Fruit fly (Drosophila melanogaster) whole organism, embryonic: Measurements from ENCODE around the gene Muc68Ca.

Experiments
- Ada2b ChIP-seq: fragments of 200-800 bp; sonication (Bioruptor generic); IDR thresholded peaks from 2 replicates; pipeline ENCODE4 v1.3.6; 2022; ENCODE audit warnings: missing biosample characterization, missing genetic modification characterization
- Aef1 ChIP-seq: fragments of 200-800 bp; sonication (Bioruptor generic); IDR thresholded peaks from 3 replicates; pipeline ENCODE4 v1.3.6; 2022; ENCODE audit warnings: missing biosample characterization, missing genetic modification characterization
- CG10267 ChIP-seq: fragments of 200-800 bp; sonication (Bioruptor generic); optimal IDR thresholded peaks from 2 replicates; lab custom pipeline; 2018; ENCODE audit warnings: missing biosample characterization, mild to moderate bottlenecking, missing genetic modification characterization, moderate library complexity
- CG11456 ChIP-seq: fragments of 200-800 bp; sonication (Bioruptor generic); IDR thresholded peaks from 3 replicates; pipeline ENCODE4 v1.3.6; 2022; ENCODE audit warnings: missing biosample characterization, missing genetic modification characterization
- CG12299 ChIP-seq: fragments of 200-800 bp; sonication (Bioruptor generic); optimal IDR thresholded peaks from 2 replicates; lab custom pipeline; 2018; ENCODE audit warnings: missing biosample characterization, mild to moderate bottlenecking, missing genetic modification characterization
- CG1233 ChIP-seq: fragments of 200-800 bp; sonication (Bioruptor generic); optimal IDR thresholded peaks from 4 replicates; lab custom pipeline; 2018; ENCODE audit warnings: missing biosample characterization, mild to moderate bottlenecking, missing genetic modification characterization
- CG15269 ChIP-seq: fragments of 200-800 bp; sonication (Bioruptor generic); optimal IDR thresholded peaks from 2 replicates; lab custom pipeline; 2018; ENCODE audit warnings: missing biosample characterization, mild to moderate bottlenecking, missing genetic modification characterization, moderate library complexity
- CG16815 ChIP-seq: fragments of 200-800 bp; sonication (Bioruptor generic); optimal IDR thresholded peaks from 3 replicates; lab custom pipeline; 2017; ENCODE audit warnings: missing biosample characterization, mild to moderate bottlenecking, missing genetic modification characterization
- CG17359 ChIP-seq: fragments of 200-800 bp; sonication (Bioruptor generic); optimal IDR thresholded peaks from 3 replicates; lab custom pipeline; 2018; ENCODE audit warnings: missing biosample characterization, mild to moderate bottlenecking, missing genetic modification characterization, moderate library complexity
- CG17385 ChIP-seq: fragments of 200-800 bp; sonication (Bioruptor generic); optimal IDR thresholded peaks from 3 replicates; lab custom pipeline; 2018; ENCODE audit warnings: missing biosample characterization, mild to moderate bottlenecking, missing genetic modification characterization
- CG32532 ChIP-seq: fragments of 200-800 bp; sonication (Bioruptor generic); IDR thresholded peaks from 2 replicates; pipeline ENCODE4 v1.3.6; 2022; ENCODE audit warnings: missing biosample characterization, missing genetic modification characterization
- CG43689 ChIP-seq: fragments of 200-800 bp; sonication (Bioruptor generic); IDR thresholded peaks from 2 replicates; pipeline ENCODE4 v1.3.6; 2022; ENCODE audit warnings: missing biosample characterization, missing genetic modification characterization
- CG4617 ChIP-seq: fragments of 200-800 bp; sonication (Bioruptor generic); optimal IDR thresholded peaks from 3 replicates; lab custom pipeline; 2016; ENCODE audit warnings: missing biosample characterization, missing genetic modification characterization, borderline replicate concordance
- Camta ChIP-seq: fragments of 200-800 bp; sonication (Bioruptor generic); optimal IDR thresholded peaks from 2 replicates; lab custom pipeline; 2016; ENCODE audit warnings: missing biosample characterization, missing genetic modification characterization
- Dll ChIP-seq: fragments of 200-800 bp; sonication (Bioruptor generic); IDR thresholded peaks from 4 replicates; pipeline ENCODE4 v1.3.6; 2022; ENCODE audit warnings: missing biosample characterization, missing genetic modification characterization; ENCODE audit not compliant: partially characterized antibody
- Fer2 ChIP-seq: fragments of 200-800 bp; sonication (Bioruptor generic); optimal IDR thresholded peaks from 2 replicates; lab custom pipeline; 2018; ENCODE audit warnings: missing biosample characterization, mild to moderate bottlenecking, missing genetic modification characterization, moderate library complexity
- Gsc ChIP-seq: fragments of 200-800 bp; sonication (Bioruptor generic); IDR thresholded peaks from 2 replicates; pipeline ENCODE4 v1.3.6; 2022; ENCODE audit warnings: missing biosample characterization, missing genetic modification characterization
- HLH54F ChIP-seq: fragments of 200-800 bp; sonication (Bioruptor generic); optimal IDR thresholded peaks from 3 replicates; lab custom pipeline; 2016; ENCODE audit warnings: missing biosample characterization, missing genetic modification characterization
- Hr78 ChIP-seq, 2 experiments: fragments of 200-800 bp in 1 of 2; fragments of >200 bp in 1 of 2; sonication (Bioruptor generic) in 1 of 2; optimal IDR thresholded peaks; 2 replicates each; lab custom pipeline; 2017 to 2019; ENCODE audit warnings: missing biosample characterization in 2 of 2, missing genetic modification characterization in 2 of 2, mild to moderate bottlenecking in 1 of 2, moderate library complexity in 1 of 2
- Kr ChIP-seq: fragments of 200-800 bp; sonication (Bioruptor generic); optimal IDR thresholded peaks from 2 replicates; lab custom pipeline; 2017; ENCODE audit warnings: missing biosample characterization, mild to moderate bottlenecking, missing genetic modification characterization
- Mad ChIP-seq: fragments of 200-800 bp; sonication (Bioruptor generic); optimal IDR thresholded peaks from 2 replicates; lab custom pipeline; 2016; ENCODE audit warnings: missing biosample characterization, missing genetic modification characterization
- Mrtf ChIP-seq: fragments of 200-800 bp; sonication (Bioruptor generic); IDR thresholded peaks from 3 replicates; pipeline ENCODE4 v1.3.6; 2022; ENCODE audit warnings: missing biosample characterization, missing genetic modification characterization
- NFAT ChIP-seq: fragments of 200-800 bp; sonication (Bioruptor generic); IDR thresholded peaks from 2 replicates; pipeline ENCODE4 v1.3.6; 2022; ENCODE audit warnings: missing biosample characterization, missing genetic modification characterization
- NK7.1 ChIP-seq: fragments of 200-800 bp; sonication (Bioruptor generic); optimal IDR thresholded peaks from 3 replicates; lab custom pipeline; 2016; ENCODE audit warnings: missing biosample characterization, missing genetic modification characterization
- Oaz ChIP-seq: fragments of 200-800 bp; sonication (Bioruptor generic); IDR thresholded peaks from 2 replicates; pipeline ENCODE4 v1.3.6; 2022; ENCODE audit warnings: missing biosample characterization, missing genetic modification characterization
- Oli ChIP-seq: fragments of 200-800 bp; sonication (Bioruptor generic); optimal IDR thresholded peaks from 2 replicates; lab custom pipeline; 2018; ENCODE audit warnings: missing biosample characterization, mild to moderate bottlenecking, missing genetic modification characterization, moderate library complexity
- Sin3A ChIP-seq: fragments of >200 bp; optimal IDR thresholded peaks from 2 replicates; lab custom pipeline; 2018
- TFAM ChIP-seq: fragments of 200-800 bp; sonication (Bioruptor generic); optimal IDR thresholded peaks from 2 replicates; lab custom pipeline; 2017; ENCODE audit warnings: missing biosample characterization, missing genetic modification characterization, inconsistent platforms
- Tbp ChIP-seq: fragments of >200 bp; optimal IDR thresholded peaks from 2 replicates; lab custom pipeline; 2018; ENCODE audit warnings: missing biosample characterization, missing genetic modification characterization
- Usf ChIP-seq: fragments of 200-800 bp; sonication (Bioruptor generic); optimal IDR thresholded peaks from 2 replicates; lab custom pipeline; 2017; ENCODE audit warnings: missing genotype, missing biosample characterization, missing genetic modification characterization
- az2 ChIP-seq: fragments of 200-800 bp; sonication (Bioruptor generic); optimal IDR thresholded peaks from 3 replicates; lab custom pipeline; 2016; ENCODE audit warnings: missing biosample characterization, missing genetic modification characterization
- bsh ChIP-seq, 2 experiments: fragments of 200-800 bp; sonication (Bioruptor generic); optimal IDR thresholded peaks; 2 replicates each; lab custom pipeline; 2017 to 2018; ENCODE audit warnings: mild to moderate bottlenecking in 2 of 2, missing biosample characterization in 2 of 2, missing genetic modification characterization in 2 of 2, moderate library complexity in 1 of 2
- cg ChIP-seq: fragments of 200-800 bp; sonication (Bioruptor generic); optimal IDR thresholded peaks from 3 replicates; lab custom pipeline; 2019; ENCODE audit warnings: missing biosample characterization, mild to moderate bottlenecking, missing genetic modification characterization, moderate library complexity
- dimm ChIP-seq: fragments of 200-800 bp; sonication (Bioruptor generic); IDR thresholded peaks from 2 replicates; pipeline ENCODE4 v1.3.6; 2022; ENCODE audit warnings: missing biosample characterization, missing genetic modification characterization
- gcm2 ChIP-seq: fragments of 200-800 bp; sonication (Bioruptor generic); optimal IDR thresholded peaks from 2 replicates; lab custom pipeline; 2016; ENCODE audit warnings: missing biosample characterization, missing genetic modification characterization
- grau ChIP-seq: fragments of 200-800 bp; optimal IDR thresholded peaks from 3 replicates; lab custom pipeline; 2019; ENCODE audit warnings: missing biosample characterization, mild to moderate bottlenecking, missing genetic modification characterization, moderate library complexity
- lov ChIP-seq, 2 experiments: fragments of 200-800 bp in 1 of 2; fragments of >200 bp in 1 of 2; sonication (Bioruptor generic) in 1 of 2; IDR thresholded peaks in 1 of 2; optimal IDR thresholded peaks in 1 of 2; 2 replicates in 1 of 2; 3 replicates in 1 of 2; pipeline versions ENCODE4 v1.3.6 to Lab custom; 2017 to 2022; ENCODE audit warnings: missing biosample characterization in 1 of 2, missing genetic modification characterization in 1 of 2
- nerfin-2 ChIP-seq: fragments of 200-800 bp; sonication (Bioruptor generic); IDR thresholded peaks from 2 replicates; pipeline ENCODE4 v1.3.6; 2022; ENCODE audit warnings: missing biosample characterization, missing genetic modification characterization; ENCODE audit not compliant: partially characterized antibody
- nmo ChIP-seq: fragments of 200-800 bp; sonication (Bioruptor generic); optimal IDR thresholded peaks from 2 replicates; lab custom pipeline; 2018; ENCODE audit warnings: missing biosample characterization, mild to moderate bottlenecking, missing genetic modification characterization, moderate library complexity
- nom ChIP-seq: fragments of 200-800 bp; sonication (Bioruptor generic); optimal IDR thresholded peaks from 2 replicates; lab custom pipeline; 2017; ENCODE audit warnings: missing biosample characterization, missing genetic modification characterization, mild to moderate bottlenecking, moderate library complexity, missing genetic modification reagents
- otp ChIP-seq: fragments of 200-800 bp; sonication (Bioruptor generic); IDR thresholded peaks from 3 replicates; pipeline ENCODE4, ENCODE4 v1.3.6; 2022; ENCODE audit warnings: missing biosample characterization, missing genetic modification characterization
- rib ChIP-seq: fragments of 200-800 bp; sonication (Bioruptor generic); IDR thresholded peaks from 2 replicates; pipeline ENCODE4 v1.3.6; 2022; ENCODE audit warnings: missing biosample characterization, missing genetic modification characterization
- scrt ChIP-seq: fragments of 200-800 bp; sonication (Bioruptor generic); optimal IDR thresholded peaks from 2 replicates; lab custom pipeline; 2018; ENCODE audit warnings: missing biosample characterization, mild to moderate bottlenecking, missing genetic modification characterization, moderate library complexity
- tll ChIP-seq, 2 experiments: fragments of 200-800 bp in 1 of 2; fragments of >200 bp in 1 of 2; sonication (Bioruptor generic) in 1 of 2; optimal IDR thresholded peaks; 2 replicates each; lab custom pipeline; 2017 to 2019; ENCODE audit warnings: missing biosample characterization in 2 of 2, missing genetic modification characterization in 2 of 2, mild to moderate bottlenecking in 1 of 2, moderate library complexity in 1 of 2
- toy ChIP-seq: fragments of 200-800 bp; sonication (Bioruptor generic); IDR thresholded peaks from 2 replicates; pipeline ENCODE4 v1.3.6; 2022; ENCODE audit warnings: missing biosample characterization, missing genetic modification characterization
- usp ChIP-seq: fragments of >200 bp; optimal IDR thresholded peaks from 2 replicates; lab custom pipeline; 2017; ENCODE audit warnings: missing biosample characterization, missing genetic modification characterization
- yki ChIP-seq: fragments of >200 bp; optimal IDR thresholded peaks from 3 replicates; lab custom pipeline; 2018

Gene Muc68Ca

dm6 chr3L:11561946-11562760, 57.7 kb downstream of the Muc68Ca start, which contains the start of the genes CG7394 and Mob2 (continued):
- peak; percentile 64 for TF ChIP-seq scrt (GFP tag; lab: Kevin White, UChicago)
- TF ChIP-seq otp (GFP tag; lab: Robert Waterston, UW) = peak; percentile 79; the same call in 2 of the 3 replicates
- TF ChIP-seq CG1233 (GFP tag; lab: Kevin White, UChicago) = peak; percentile 80
- peak; percentile 92 for TF ChIP-seq Sin3A (lab: Kevin White, UChicago)
- TF ChIP-seq grau (tag; lab: Kevin White, UChicago) = peak; percentile 90
- TF ChIP-seq NFAT (GFP tag; lab: Robert Waterston, UW) = peak; percentile 91
- peak; percentile 92 for TF ChIP-seq az2 (GFP tag; lab: Kevin White, UChicago)
- no peak for TF ChIP-seq TFAM (GFP tag; lab: Kevin White, UChicago)
- no peak for TF ChIP-seq Kr (GFP tag; lab: Kevin White, UChicago)
- TF ChIP-seq CG10267 = peak; percentile 85
- TF ChIP-seq usp (GFP tag; lab: Kevin White, UChicago) = no peak
- TF ChIP-seq nom (GFP tag; lab: Kevin White, UChicago) = peak; percentile 14
- TF ChIP-seq Usf (GFP tag; lab: Kevin White, UChicago) = peak; percentile 48
- TF ChIP-seq nerfin-2 (GFP tag; lab: Robert Waterston, UW) = peak; percentile 90
- peak; percentile 80 for TF ChIP-seq CG16815 (GFP tag; lab: Kevin White, UChicago)
- TF ChIP-seq Gsc (GFP tag; lab: Robert Waterston, UW) = no peak; the same call in 1 of the 2 replicates
- TF ChIP-seq Oli = peak; percentile 86
- TF ChIP-seq, all 482 proteins: peak for 443

- TF ChIP-seq Mrtf (GFP tag; lab: Robert Waterston, UW) = no peak
- peak; percentile 27 for TF ChIP-seq nom (GFP tag; lab: Kevin White, UChicago)
- TF ChIP-seq CG32532 (GFP tag; lab: Robert Waterston, UW) = no peak
- no peak for TF ChIP-seq CG43689 (GFP tag; lab: Robert Waterston, UW)
- TF ChIP-seq CG11456 (GFP tag; lab: Robert Waterston, UW) = no peak
- no peak for TF ChIP-seq lov (optimal IDR thresholded peaks at IDR 0.05; lab: Kevin White, UChicago)
- TF ChIP-seq lov (GFP tag; IDR thresholded peaks at IDR 0.05; lab: Robert Waterston, UW) = 0 out of 3 replicates have a peak, but pooled peaks have one; percentile 18
- no peak for TF ChIP-seq nmo (GFP tag; lab: Kevin White, UChicago)
- TF ChIP-seq Fer2 (tag; lab: Kevin White, UChicago) = no peak
- TF ChIP-seq Camta = no peak
- TF ChIP-seq bsh (GFP tag; optimal IDR thresholded peaks at IDR 0.05; lab: Kevin White, UChicago) = no peak
- no peak for TF ChIP-seq gcm2
- TF ChIP-seq CG4617 (GFP tag; lab: Kevin White, UChicago) = no peak
- no peak for TF ChIP-seq rib (GFP tag; lab: Robert Waterston, UW)
- no peak for TF ChIP-seq Ada2b (GFP tag; lab: Robert Waterston, UW)
- TF ChIP-seq CG15269 (tag; lab: Kevin White, UChicago) = no peak
- TF ChIP-seq Dll (GFP tag; lab: Robert Waterston, UW) = no peak
- no peak for TF ChIP-seq Oaz
- no peak for TF ChIP-seq NK7.1 (GFP tag; lab: Kevin White, UChicago)
- TF ChIP-seq dimm (GFP tag; lab: Robert Waterston, UW) = no peak
- no peak for TF ChIP-seq HLH54F
- no peak for TF ChIP-seq Mad
- no peak for TF ChIP-seq yki (lab: Kevin White, UChicago)
- TF ChIP-seq Hr78 (GFP tag; optimal IDR thresholded peaks at IDR 0.05; lab: Kevin White, UChicago) = no peak
- no peak for TF ChIP-seq CG17359 (tag; lab: Kevin White, UChicago)
- TF ChIP-seq tll (GFP tag; optimal IDR thresholded peaks at IDR 0.05; lab: Kevin White, UChicago) = peak in 1 of 2 experiments; percentile 6
- no peak for TF ChIP-seq toy (GFP tag; lab: Robert Waterston, UW)
- no peak for TF ChIP-seq Tbp
- no peak for TF ChIP-seq Aef1 (GFP tag; lab: Robert Waterston, UW)
- TF ChIP-seq cg = peak; percentile 40
- TF ChIP-seq CG17385 (GFP tag; lab: Kevin White, UChicago) = peak; percentile 57
- TF ChIP-seq CG12299 (tag; lab: Kevin White, UChicago) = no peak
- TF ChIP-seq, all 482 proteins: peak for 5
These were observed 59.0 kb downstream of the Muc68Ca start for dm6 chr3L:11560885-11561284.
